Worm (Caenorhabditis elegans): Measurements from ENCODE around the gene C56G2.22.

DNA sequence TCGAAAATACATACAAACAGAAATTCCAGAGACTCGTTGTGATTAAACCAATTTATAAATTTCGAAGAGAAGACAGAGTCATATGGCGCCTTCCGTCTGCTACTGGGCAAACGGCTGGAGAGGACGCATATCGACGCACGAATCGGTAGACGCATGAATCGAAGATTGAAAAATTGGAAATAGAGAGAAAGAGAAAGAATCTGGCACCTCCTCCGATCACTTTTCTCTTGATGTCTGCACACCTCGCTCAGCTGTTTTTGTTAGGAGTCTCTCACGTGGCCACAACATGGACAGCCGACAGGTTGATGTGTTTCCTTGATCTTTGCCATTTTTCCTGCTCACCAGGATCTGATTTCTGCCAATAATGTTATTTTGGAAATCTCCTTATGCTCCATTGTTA is 13.9 kb downstream of the C56G2.22 start:
- TF ChIP-seq snpc-4 (tag; optimal IDR thresholded peaks at IDR 0.05) (no peak), dve-1 (tag; optimal IDR thresholded peaks at IDR 0.05; ENCODE audit: insufficient read depth) (no peak), lin-15B (tag; optimal IDR thresholded peaks at IDR 0.05) (no peak), lsy-2 (tag; optimal IDR thresholded peaks at IDR 0.05) (peak in 1 of 2 experiments; percentile 31), ceh-28 (tag; optimal IDR thresholded peaks at IDR 0.05) (no peak), nhr-102 (tag; optimal IDR thresholded peaks at IDR 0.05) (no peak), mdl-1 (tag; optimal IDR thresholded peaks at IDR 0.05) (peak in 1 of 2 experiments; percentile 12), hlh-30 (tag; optimal IDR thresholded peaks at IDR 0.05; ENCODE audit: insufficient read depth) (peak; percentile 52), ama-1 (optimal IDR thresholded peaks at IDR 0.05) (no peak), daf-8 (GFP tag; IDR thresholded peaks at IDR 0.05) (no peak)

Data from whole organism, L4 larva.